Fruit fly (Drosophila melanogaster): ENCODE data around the gene Wdr82.
A peak's percentile ranks its signal among the peaks of the same experiment; 100 is the strongest.

Wdr82 gene

DNA sequence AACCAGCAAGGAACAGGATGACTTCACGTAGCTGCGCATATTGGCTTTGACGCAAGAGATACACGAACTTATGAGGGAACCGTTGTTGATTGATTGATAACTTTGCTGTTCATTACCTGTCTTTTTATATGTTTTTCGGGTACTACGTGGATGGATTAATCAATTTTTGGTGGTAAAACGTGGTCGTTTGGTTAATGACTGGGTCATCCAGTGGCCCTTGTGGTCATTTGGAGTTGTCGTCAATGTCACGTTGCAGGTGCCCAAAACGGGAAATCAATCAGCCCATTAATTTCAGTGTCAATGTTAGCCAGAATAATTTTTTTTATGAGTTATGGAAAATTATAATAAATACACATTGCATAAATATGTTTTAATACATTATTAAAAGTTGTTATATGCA lies 15.0 kb downstream of the Wdr82 start, which contains the start of gene CG42819:
TSS of gene CG42819 (minus strand) at position 101 of the 400 bp plus-strand sequence.
- TF ChIP-seq psq (optimal IDR thresholded peaks at IDR 0.05) (no peak), Sin3A (optimal IDR thresholded peaks at IDR 0.05) (no peak)

DNA sequence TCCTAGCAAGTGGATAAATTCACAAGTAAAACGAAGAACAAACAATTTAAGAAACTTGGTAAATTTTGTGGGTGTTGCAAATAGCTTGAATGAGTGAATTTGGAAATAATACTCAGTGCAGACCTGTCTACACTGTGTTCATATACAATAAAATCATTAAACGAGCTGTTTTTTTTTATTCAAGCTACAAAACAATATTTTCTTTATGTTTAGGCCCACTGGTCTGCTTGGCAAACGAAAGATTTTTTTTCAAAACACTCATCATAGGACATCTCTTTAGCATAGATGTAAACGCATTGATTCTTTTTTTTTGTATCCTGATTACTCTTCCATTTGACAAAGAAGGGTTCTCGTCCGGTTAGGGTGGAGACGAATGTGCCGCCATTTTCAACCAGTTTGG lies 18.0 kb downstream of the Wdr82 start, which contains the start of gene CG42820:
TSS of gene CG42820 (minus strand) at position 101 of the 400 bp plus-strand sequence.
- no peak for TF ChIP-seq h (optimal IDR thresholded peaks at IDR 0.05)
- TF ChIP-seq psq (optimal IDR thresholded peaks at IDR 0.05) = no peak
- no peak for TF ChIP-seq ttk (optimal IDR thresholded peaks at IDR 0.05)
- no peak for TF ChIP-seq Sin3A (optimal IDR thresholded peaks at IDR 0.05)
- TF ChIP-seq insv (optimal IDR thresholded peaks at IDR 0.05) = no peak
- no peak for TF ChIP-seq Myc (optimal IDR thresholded peaks at IDR 0.05)

DNA sequence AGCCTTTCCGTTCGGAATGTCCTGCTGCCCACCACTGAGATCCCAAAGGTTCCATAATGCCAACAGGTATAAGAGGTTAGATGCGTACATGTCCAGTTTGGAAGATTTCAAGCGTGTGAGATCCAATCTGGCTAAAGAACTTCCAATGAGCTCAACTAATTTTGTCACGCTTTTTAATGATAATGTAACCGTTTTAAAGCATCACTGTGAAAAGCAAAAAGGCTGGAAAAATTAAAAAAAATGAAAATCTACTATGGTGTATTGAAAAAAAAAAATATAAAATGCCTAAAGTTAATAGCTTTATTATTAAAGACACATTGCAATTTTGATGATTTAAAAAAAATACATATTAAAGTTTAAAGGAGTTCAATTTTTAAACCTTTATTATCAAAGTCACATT lies 18.9 kb downstream of the Wdr82 start, which contains the start of gene Acp29AB:
TSS of gene Acp29AB (minus strand) at position 101 of the 400 bp plus-strand sequence.
- no peak for TF ChIP-seq ttk (optimal IDR thresholded peaks at IDR 0.05)

DNA sequence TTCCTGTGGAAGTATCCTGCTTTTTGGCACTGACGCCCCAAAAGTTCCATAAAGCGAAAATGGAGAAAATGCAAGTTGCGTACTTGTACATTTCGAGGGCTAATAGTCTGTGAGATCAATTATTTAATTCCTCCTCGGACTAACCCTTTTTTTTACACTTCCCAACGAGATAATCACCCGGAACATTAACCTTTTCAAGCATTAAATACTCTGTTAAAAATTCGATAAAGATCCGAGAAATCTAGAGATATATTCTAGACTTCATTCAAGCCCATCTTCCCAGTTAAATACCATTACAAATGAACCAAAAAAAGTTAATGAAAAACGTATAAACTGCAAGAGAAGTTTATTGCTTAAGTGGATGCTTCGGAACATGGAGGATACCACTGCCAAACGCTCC lies 19.9 kb downstream of the Wdr82 start, which contains the start of gene lectin-29Ca:
TSS of gene lectin-29Ca (minus strand) at position 101 of the 400 bp plus-strand sequence.
- TF ChIP-seq Sin3A (optimal IDR thresholded peaks at IDR 0.05) (no peak), ttk (optimal IDR thresholded peaks at IDR 0.05) (no peak), insv (optimal IDR thresholded peaks at IDR 0.05) (no peak), Myc (optimal IDR thresholded peaks at IDR 0.05) (no peak), psq (optimal IDR thresholded peaks at IDR 0.05) (no peak), h (optimal IDR thresholded peaks at IDR 0.05) (no peak)

DNA sequence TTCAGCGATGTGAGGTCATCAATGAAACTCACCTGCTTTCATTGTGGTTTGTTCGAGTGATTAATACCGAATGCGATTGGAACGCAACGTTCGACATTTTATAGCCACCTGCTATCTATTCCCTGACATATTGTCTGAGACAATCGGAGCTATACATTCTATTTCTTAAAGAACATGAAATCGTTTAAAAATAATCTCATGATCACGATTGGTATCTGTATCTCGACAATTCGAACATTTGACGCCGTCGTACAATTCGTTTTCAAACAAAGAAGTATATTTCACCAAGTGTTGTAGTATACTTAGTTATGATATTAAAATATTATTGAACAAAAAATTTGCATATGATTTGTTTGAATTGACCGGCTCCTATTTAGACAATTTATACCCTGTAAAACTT lies 20.6 kb downstream of the Wdr82 start, which contains the start of gene Peritrophin-15b:
TSS of gene Peritrophin-15b (minus strand) at position 101 of the 400 bp plus-strand sequence.
- TF ChIP-seq Myc (optimal IDR thresholded peaks at IDR 0.05) = no peak
- no peak for TF ChIP-seq psq (optimal IDR thresholded peaks at IDR 0.05)
- TF ChIP-seq ttk (optimal IDR thresholded peaks at IDR 0.05) = no peak
- no peak for TF ChIP-seq h (optimal IDR thresholded peaks at IDR 0.05)
- no peak for TF ChIP-seq Sin3A (optimal IDR thresholded peaks at IDR 0.05)
- no peak for TF ChIP-seq insv (optimal IDR thresholded peaks at IDR 0.05)

DNA sequence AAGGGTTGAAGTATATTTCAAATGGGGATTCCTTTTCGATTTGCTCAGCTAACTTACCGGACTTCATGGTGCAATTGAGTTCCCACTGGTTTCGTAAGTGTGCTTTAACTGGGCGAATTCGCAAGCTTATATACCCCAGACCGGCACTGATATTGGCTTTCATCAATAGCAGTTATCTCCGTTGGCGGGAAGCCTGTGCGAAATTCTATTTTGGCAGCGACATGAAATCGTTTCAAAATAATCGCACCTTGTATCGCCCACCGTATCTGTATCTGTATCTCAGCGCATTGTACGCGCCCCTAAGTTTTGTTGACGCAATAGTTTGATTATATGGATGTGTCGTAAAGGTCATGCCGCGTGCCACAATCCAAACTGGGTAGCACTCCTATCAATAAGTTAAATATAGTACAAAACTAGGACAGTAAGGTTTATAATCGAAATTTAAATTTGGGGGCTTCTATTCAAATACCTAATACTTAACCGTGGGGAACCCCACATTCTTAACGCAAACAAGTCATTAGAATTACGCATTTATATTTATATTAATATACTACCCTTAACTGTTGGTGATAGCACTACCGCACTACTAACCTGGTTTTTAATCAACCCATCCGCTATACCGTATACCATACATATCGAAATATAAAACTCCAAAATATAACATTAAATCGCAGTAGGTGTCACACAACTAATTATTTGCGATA lies 21.9 kb downstream of the Wdr82 start, which contains the start of the genes Peritrophin-15a and CG13385:
TSS of gene Peritrophin-15a (minus strand) at position 101 of the 704 bp plus-strand sequence.
TSS of gene CG13385 (plus strand) at position 654 of the 704 bp plus-strand sequence.
- no peak for TF ChIP-seq Sin3A (optimal IDR thresholded peaks at IDR 0.05)

DNA sequence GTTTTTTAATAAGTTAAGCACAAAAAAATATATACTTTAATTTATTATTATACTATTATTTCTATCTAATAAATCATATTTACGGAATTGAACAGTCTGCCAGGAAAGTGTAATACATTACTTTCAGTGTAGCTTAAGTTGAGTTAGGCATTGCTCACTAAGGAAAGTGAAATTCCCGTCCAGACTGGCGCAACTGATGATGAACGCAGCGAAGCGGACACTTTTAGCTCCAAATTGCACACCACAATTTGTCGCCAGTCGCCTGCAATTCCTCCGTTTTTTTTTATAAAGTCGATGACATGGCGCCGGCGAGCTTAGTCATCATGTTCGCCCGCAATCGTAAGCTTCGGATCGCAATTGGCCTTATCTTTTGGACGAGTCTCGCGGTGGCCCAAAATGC lies 24.5 kb downstream of the Wdr82 start, which contains the start of gene CG13386:
TSS of gene CG13386 (plus strand) at position 301 of the 400 bp plus-strand sequence.
- TF ChIP-seq psq (optimal IDR thresholded peaks at IDR 0.05) = no peak
- no peak for TF ChIP-seq Myc (optimal IDR thresholded peaks at IDR 0.05)
- no peak for TF ChIP-seq Sin3A (optimal IDR thresholded peaks at IDR 0.05)
- no peak for TF ChIP-seq ttk (optimal IDR thresholded peaks at IDR 0.05)
- no peak for TF ChIP-seq h (optimal IDR thresholded peaks at IDR 0.05)
- no peak for TF ChIP-seq insv (optimal IDR thresholded peaks at IDR 0.05)

DNA sequence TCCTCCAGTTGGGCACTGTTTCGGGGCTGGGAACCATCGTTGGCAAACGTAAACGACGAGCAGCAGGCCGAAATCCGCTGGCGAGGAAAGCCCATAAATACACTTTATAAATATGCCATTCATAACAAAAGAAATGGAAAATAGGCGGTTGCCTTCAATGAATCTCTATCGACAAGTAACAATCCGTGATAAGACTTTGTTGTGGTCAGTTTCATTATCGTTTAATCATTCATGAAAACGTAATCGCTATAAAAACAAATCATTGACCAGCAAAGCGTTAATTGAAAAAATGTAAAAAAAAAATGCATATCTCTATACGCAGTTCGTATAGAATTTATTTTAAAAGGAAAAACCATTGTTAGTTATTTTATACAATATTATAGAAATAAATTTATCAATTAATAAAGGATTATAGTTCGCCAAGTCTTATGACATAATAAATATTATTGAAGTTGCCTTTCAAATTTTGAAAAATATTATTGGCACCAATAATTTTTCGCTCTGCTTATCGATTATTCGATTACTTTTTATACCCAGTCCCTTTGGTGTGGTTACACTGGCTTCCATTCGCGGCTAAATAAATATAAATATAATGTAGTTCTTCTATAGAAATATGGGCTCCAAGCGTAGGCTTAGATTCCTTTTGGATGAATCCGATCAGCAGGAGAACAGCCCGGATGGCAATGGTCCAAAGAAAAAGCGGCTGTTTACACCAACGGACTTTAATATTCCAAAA lies 25.8 kb downstream of the Wdr82 start, which contains the start of gene CG31898:
TSS of gene CG31898 (plus strand) at position 559 of the 736 bp plus-strand sequence.
- TF ChIP-seq h (optimal IDR thresholded peaks at IDR 0.05) (no peak), Sin3A (optimal IDR thresholded peaks at IDR 0.05) (no peak)

DNA sequence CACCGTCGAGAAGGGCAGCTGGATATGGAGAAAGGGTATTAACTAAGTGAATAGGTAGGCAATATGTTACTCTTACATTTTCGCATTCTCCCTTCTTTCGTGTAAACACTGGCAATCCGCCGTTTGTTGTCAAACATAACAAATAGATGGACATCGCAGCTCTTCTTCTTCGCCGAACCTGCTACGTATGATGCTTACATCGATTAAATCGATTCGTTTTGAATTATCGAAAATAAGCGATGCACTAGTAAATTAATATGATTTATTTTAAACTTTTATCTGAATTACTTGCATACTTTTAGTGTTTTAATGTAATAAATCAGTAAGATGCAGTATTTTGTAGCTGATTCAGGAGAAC lies 28.6 kb downstream of the Wdr82 start, which contains the start of gene fy:
TSS of gene fy (minus strand) at position 353 of the 358 bp plus-strand sequence.
- no peak for TF ChIP-seq ttk (optimal IDR thresholded peaks at IDR 0.05)
- TF ChIP-seq Myc (optimal IDR thresholded peaks at IDR 0.05) = no peak
- TF ChIP-seq h (optimal IDR thresholded peaks at IDR 0.05) = no peak
- TF ChIP-seq psq (optimal IDR thresholded peaks at IDR 0.05) = no peak
- no peak for TF ChIP-seq insv (optimal IDR thresholded peaks at IDR 0.05)
- no peak for TF ChIP-seq Sin3A (optimal IDR thresholded peaks at IDR 0.05)

DNA sequence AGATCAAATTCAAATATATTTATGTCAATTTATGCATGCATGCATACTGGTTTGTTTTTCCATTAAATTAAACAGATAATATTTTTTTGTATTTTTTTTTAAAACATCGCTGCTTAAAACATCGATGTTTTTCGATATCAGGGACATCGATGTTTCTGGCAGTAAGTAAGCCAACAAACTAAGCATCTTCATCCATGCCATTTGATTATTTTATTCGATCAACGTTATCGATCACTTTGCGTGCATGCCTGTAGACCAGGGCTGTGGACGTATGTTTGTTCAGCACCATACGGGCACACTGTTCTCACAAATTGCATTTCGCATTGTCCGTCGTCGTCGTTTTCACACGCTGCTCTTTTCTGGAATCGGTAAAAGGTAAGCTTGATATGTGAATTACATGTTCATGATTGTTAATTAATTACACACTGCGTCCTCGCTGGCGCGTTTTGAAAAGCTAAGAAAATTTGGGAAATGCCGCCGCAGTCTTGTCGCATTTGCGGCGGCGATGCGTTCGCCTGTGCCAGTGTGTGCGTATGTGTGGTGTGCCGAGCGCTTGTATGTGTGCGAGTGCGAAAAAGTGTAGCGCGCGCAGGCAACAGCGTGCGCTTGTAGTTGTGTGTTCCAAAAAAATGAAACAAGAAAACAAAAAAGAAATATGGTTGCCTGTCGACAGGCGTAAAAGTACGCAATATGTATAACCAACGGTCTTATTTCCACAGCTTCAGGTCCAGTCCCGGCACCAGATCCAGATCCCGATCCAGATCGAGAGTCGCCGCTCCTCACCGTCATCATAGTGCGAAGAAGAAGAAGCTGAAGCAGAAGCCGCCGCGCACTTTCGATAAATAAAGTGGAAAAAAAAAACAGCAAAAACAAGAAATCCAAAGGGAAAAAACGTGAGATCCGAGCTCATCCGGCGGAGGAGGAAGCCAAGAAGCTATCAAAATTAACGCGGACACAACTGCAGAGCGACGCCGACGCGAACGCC lies 29.3 kb downstream of the Wdr82 start, which contains the start of gene emb:
TSS of gene emb (plus strand) at position 288 of the 985 bp plus-strand sequence.
- no peak for TF ChIP-seq insv (optimal IDR thresholded peaks at IDR 0.05)
- no peak for TF ChIP-seq h (optimal IDR thresholded peaks at IDR 0.05)
- TF ChIP-seq psq (optimal IDR thresholded peaks at IDR 0.05) = peak; percentile 68

DNA sequence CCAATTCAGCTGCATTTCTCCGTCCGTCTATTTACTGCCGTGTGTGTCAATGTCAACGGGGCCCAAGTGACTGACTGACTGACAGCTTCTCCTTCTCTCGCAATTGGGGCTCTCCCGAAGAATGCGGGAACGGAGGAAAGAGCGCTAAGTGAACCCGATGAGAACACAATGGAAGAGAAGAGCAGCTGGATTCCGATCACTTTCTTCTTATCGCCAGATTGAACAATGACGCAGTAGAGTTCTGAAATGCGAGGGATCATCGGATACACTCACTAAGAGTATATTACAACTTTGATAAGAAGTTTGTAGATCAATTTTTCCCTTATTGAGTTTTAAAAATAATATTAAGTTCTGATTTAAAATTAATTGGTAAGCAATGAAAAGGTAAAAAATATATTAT lies 37.3 kb downstream of the Wdr82 start, which contains the start of gene Naglu:
TSS of gene Naglu (minus strand) at position 339 of the 400 bp plus-strand sequence.
- TF ChIP-seq Sin3A (optimal IDR thresholded peaks at IDR 0.05) (no peak), psq (optimal IDR thresholded peaks at IDR 0.05) (no peak), insv (optimal IDR thresholded peaks at IDR 0.05) (no peak), ttk (optimal IDR thresholded peaks at IDR 0.05) (no peak), Myc (optimal IDR thresholded peaks at IDR 0.05) (no peak), h (optimal IDR thresholded peaks at IDR 0.05) (no peak)
